Worm (Caenorhabditis elegans) whole organism, L3 larva: Measurements from ENCODE around the gene T13F2.4.

Experiments used
- R02D3.7 ChIP-seq: fragments of 150-350 bp; optimal IDR thresholded peaks from 2 replicates; lab custom pipeline; 2014; ENCODE audit warnings: missing biosample characterization, missing genetic modification characterization
- ama-1 ChIP-seq: fragments of 150-350 bp; optimal IDR thresholded peaks from 2 replicates; lab custom pipeline; 2018
- ceh-16 ChIP-seq: sonication (generic microtip); optimal IDR thresholded peaks from 2 replicates; lab custom pipeline; 2017; ENCODE audit warnings: missing biosample characterization, missing genetic modification characterization
- ceh-28 ChIP-seq: fragments of 150-350 bp; optimal IDR thresholded peaks from 2 replicates; lab custom pipeline; 2014; ENCODE audit warnings: missing biosample characterization, missing genetic modification reagents, missing genetic modification characterization
- ceh-82 ChIP-seq: fragments of 150-350 bp; optimal IDR thresholded peaks from 2 replicates; lab custom pipeline; 2014; ENCODE audit warnings: missing biosample characterization, missing genetic modification characterization
- ceh-9 ChIP-seq: sonication (generic microtip); optimal IDR thresholded peaks from 2 replicates; lab custom pipeline; 2018; ENCODE audit warnings: missing biosample characterization, missing genetic modification characterization
- daf-12 ChIP-seq: fragments of 150-350 bp; optimal IDR thresholded peaks from 2 replicates; lab custom pipeline; 2014; ENCODE audit warnings: missing biosample characterization, missing genetic modification reagents, missing genetic modification characterization
- egl-27 ChIP-seq: sonication (generic microtip); optimal IDR thresholded peaks from 4 replicates; lab custom pipeline; 2017; ENCODE audit warnings: missing biosample characterization, missing genetic modification reagents, missing genetic modification characterization
- egl-5 ChIP-seq: fragments of 150-350 bp; optimal IDR thresholded peaks from 2 replicates; lab custom pipeline; 2017; ENCODE audit warnings: missing biosample characterization, missing genetic modification reagents, missing genetic modification characterization, inconsistent platforms
- elt-1 ChIP-seq: fragments of 150-350 bp; optimal IDR thresholded peaks from 2 replicates; lab custom pipeline; 2014; ENCODE audit warnings: missing biosample characterization, missing genetic modification characterization
- elt-2 ChIP-seq: sonication (generic microtip); optimal IDR thresholded peaks from 2 replicates; lab custom pipeline; 2016; ENCODE audit warnings: missing genetic modification reagents, mild to moderate bottlenecking, missing genetic modification characterization, missing compliant biosample characterization
- elt-3 ChIP-seq, 3 experiments: fragments of 150-350 bp in 1 of 3; sonication (generic microtip) in 2 of 3; optimal IDR thresholded peaks; 2 replicates in 2 of 3; 4 replicates in 1 of 3; lab custom pipeline; 2014 to 2017; ENCODE audit warnings: missing biosample characterization in 3 of 3, missing genetic modification characterization in 3 of 3
- eor-1 ChIP-seq, 2 experiments: fragments of 150-350 bp; optimal IDR thresholded peaks; 2 replicates each; lab custom pipeline; 2014 to 2018; ENCODE audit warnings: missing biosample characterization in 2 of 2, missing genetic modification characterization in 2 of 2
- fkh-10 ChIP-seq: sonication (generic microtip); optimal IDR thresholded peaks from 2 replicates; lab custom pipeline; 2017; ENCODE audit warnings: missing biosample characterization, missing genetic modification reagents, missing genetic modification characterization
- fkh-2 ChIP-seq: fragments of 150-350 bp; optimal IDR thresholded peaks from 2 replicates; lab custom pipeline; 2014; ENCODE audit warnings: missing biosample characterization, missing genetic modification reagents, missing genetic modification characterization
- fos-1 ChIP-seq: fragments of 150-350 bp; optimal IDR thresholded peaks from 2 replicates; lab custom pipeline; 2014; ENCODE audit warnings: missing biosample characterization, missing genetic modification characterization
- jun-1 ChIP-seq: fragments of 150-350 bp; optimal IDR thresholded peaks from 2 replicates; lab custom pipeline; 2014; ENCODE audit warnings: missing biosample characterization, missing genetic modification reagents, missing genetic modification characterization
- lin-15B ChIP-seq: fragments of 150-350 bp; optimal IDR thresholded peaks from 2 replicates; lab custom pipeline; 2014; ENCODE audit warnings: missing biosample characterization, missing genetic modification characterization
- lin-39 ChIP-seq: fragments of 150-350 bp; optimal IDR thresholded peaks from 2 replicates; lab custom pipeline; 2018; ENCODE audit warnings: missing biosample characterization, missing genetic modification reagents, missing genetic modification characterization
- lsy-12 ChIP-seq: sonication (generic microtip); optimal IDR thresholded peaks from 2 replicates; lab custom pipeline; 2016; ENCODE audit warnings: mild to moderate bottlenecking, missing genetic modification characterization, missing compliant biosample characterization
- mml-1 ChIP-seq: fragments of 150-350 bp; sonication (generic microtip); optimal IDR thresholded peaks from 3 replicates; lab custom pipeline; 2014; ENCODE audit warnings: missing biosample characterization, missing genetic modification characterization
- nfya-1 ChIP-seq: sonication (generic microtip); optimal IDR thresholded peaks from 2 replicates; lab custom pipeline; 2017; ENCODE audit warnings: missing genetic modification characterization, mild to moderate bottlenecking, missing compliant biosample characterization, antibody characterized with exemption, moderate library complexity; ENCODE audit not compliant: insufficient read depth
- nhr-12 ChIP-seq: fragments of 150-350 bp; optimal IDR thresholded peaks from 2 replicates; lab custom pipeline; 2014; ENCODE audit warnings: missing biosample characterization, missing genetic modification characterization
- nhr-23 ChIP-seq: fragments of 150-350 bp; optimal IDR thresholded peaks from 2 replicates; lab custom pipeline; 2014; ENCODE audit warnings: missing biosample characterization, missing genetic modification reagents, missing genetic modification characterization
- nhr-237 ChIP-seq: fragments of 150-350 bp; optimal IDR thresholded peaks from 2 replicates; lab custom pipeline; 2014; ENCODE audit warnings: missing biosample characterization, missing genetic modification characterization
- nhr-25 ChIP-seq: sonication (generic microtip); optimal IDR thresholded peaks from 2 replicates; lab custom pipeline; 2017; ENCODE audit warnings: missing biosample characterization, missing genetic modification characterization
- nhr-28 ChIP-seq: fragments of 150-350 bp; optimal IDR thresholded peaks from 2 replicates; lab custom pipeline; 2014; ENCODE audit warnings: missing biosample characterization, missing genetic modification characterization
- nhr-43 ChIP-seq: sonication (generic microtip); optimal IDR thresholded peaks from 2 replicates; lab custom pipeline; 2016; ENCODE audit warnings: mild to moderate bottlenecking, missing genetic modification characterization, missing compliant biosample characterization; ENCODE audit not compliant: poor library complexity, severe bottlenecking
- nhr-77 ChIP-seq: fragments of 150-350 bp; optimal IDR thresholded peaks from 2 replicates; lab custom pipeline; 2014; ENCODE audit warnings: missing biosample characterization, missing genetic modification characterization
- pha-4 ChIP-seq: fragments of 150-350 bp; optimal IDR thresholded peaks from 2 replicates; lab custom pipeline; 2014; ENCODE audit warnings: missing biosample characterization, missing genetic modification reagents, missing genetic modification characterization
- pqm-1 ChIP-seq: fragments of 150-350 bp; optimal IDR thresholded peaks from 2 replicates; lab custom pipeline; 2017; ENCODE audit warnings: missing biosample characterization, missing genetic modification characterization, inconsistent platforms
- skn-1 ChIP-seq: fragments of 150-350 bp; optimal IDR thresholded peaks from 2 replicates; lab custom pipeline; 2014; ENCODE audit warnings: missing biosample characterization, missing genetic modification characterization
- snpc-4 ChIP-seq: fragments of 150-350 bp; optimal IDR thresholded peaks from 2 replicates; lab custom pipeline; 2014; ENCODE audit warnings: missing biosample characterization, missing genetic modification characterization
- tbx-2 ChIP-seq: sonication (generic microtip); optimal IDR thresholded peaks from 2 replicates; lab custom pipeline; 2016; ENCODE audit warnings: mild to moderate bottlenecking, missing genetic modification characterization, missing compliant biosample characterization
- unc-62 ChIP-seq: fragments of 150-350 bp; sonication (generic microtip); optimal IDR thresholded peaks from 4 replicates; lab custom pipeline; 2014; ENCODE audit warnings: missing biosample characterization, missing genetic modification reagents, missing genetic modification characterization
- zag-1 ChIP-seq: fragments of 150-350 bp; optimal IDR thresholded peaks from 2 replicates; lab custom pipeline; 2014; ENCODE audit warnings: missing biosample characterization, missing genetic modification characterization
- ztf-11 ChIP-seq: fragments of 150-350 bp; optimal IDR thresholded peaks from 2 replicates; lab custom pipeline; 2014; ENCODE audit warnings: missing biosample characterization, missing genetic modification characterization
- ztf-4 ChIP-seq: fragments of 150-350 bp; optimal IDR thresholded peaks from 2 replicates; lab custom pipeline; 2014; ENCODE audit warnings: missing biosample characterization, missing genetic modification characterization

The T13F2.4 gene

ce11 chrIV:9746762-9747161, 42.8 kb upstream of the T13F2.4 start, which contains the start of gene C28D4.5:
TSS of gene C28D4.5 (minus strand) at chrIV:9746862.
- TF ChIP-seq pqm-1 (tag; lab: Kevin White, UChicago) (no peak), ceh-82 (tag; lab: Kevin White, UChicago) (no peak), elt-2 (tag; lab: Kevin White, UChicago) (no peak), nhr-77 (tag; lab: Kevin White, UChicago) (no peak), ama-1 (lab: Kevin White, UChicago) (no peak)

ce11 chrIV:9748342-9748741, 41.3 kb upstream of the T13F2.4 start, which contains the start of gene C28D4.8:
TSS of gene C28D4.8 (minus strand) at chrIV:9748442.
- TF ChIP-seq zag-1 (tag; lab: Kevin White, UChicago): no peak
- no peak for TF ChIP-seq lsy-12 (tag; lab: Kevin White, UChicago)
- TF ChIP-seq ceh-82 (tag; lab: Kevin White, UChicago): no peak
- no peak for TF ChIP-seq skn-1 (tag; lab: Kevin White, UChicago)
- no peak for TF ChIP-seq mml-1 (tag; lab: Kevin White, UChicago)
- TF ChIP-seq elt-3 (tag; optimal IDR thresholded peaks at IDR 0.05; lab: Kevin White, UChicago): no peak
- TF ChIP-seq eor-1 (tag; optimal IDR thresholded peaks at IDR 0.05; lab: Kevin White, UChicago): no peak
- no peak for TF ChIP-seq nhr-12 (tag; lab: Kevin White, UChicago)
- no peak for TF ChIP-seq egl-27
- TF ChIP-seq daf-12: no peak
- TF ChIP-seq elt-2 (tag; lab: Kevin White, UChicago): no peak
- TF ChIP-seq ztf-11 (tag; lab: Kevin White, UChicago): no peak
- TF ChIP-seq ceh-28 (tag; lab: Kevin White, UChicago): no peak
- no peak for TF ChIP-seq fkh-10 (GFP tag; lab: Kevin White, UChicago)
- no peak for TF ChIP-seq ceh-16 (tag; lab: Kevin White, UChicago)
- TF ChIP-seq fos-1 (tag; lab: Kevin White, UChicago): no peak
- TF ChIP-seq tbx-2: no peak
- no peak for TF ChIP-seq egl-5

- TF ChIP-seq elt-3 (tag; optimal IDR thresholded peaks at IDR 0.05; lab: Kevin White, UChicago): peak in 1 of 3 experiments; percentile 84
- no peak for TF ChIP-seq ceh-82 (tag; lab: Kevin White, UChicago)
- no peak for TF ChIP-seq R02D3.7
- TF ChIP-seq lin-39 (tag; lab: Kevin White, UChicago): no peak
Observed at ce11 chrIV:9755713-9756112, 33.9 kb upstream of the T13F2.4 start.

- TF ChIP-seq nhr-43 (tag; lab: Kevin White, UChicago): peak; percentile 43
- no peak for TF ChIP-seq fkh-10 (GFP tag; lab: Kevin White, UChicago)
- TF ChIP-seq elt-2 (tag; lab: Kevin White, UChicago): peak; percentile 65
- peak; percentile 82 for TF ChIP-seq nhr-23 (tag; lab: Kevin White, UChicago)
- TF ChIP-seq lsy-12 (tag; lab: Kevin White, UChicago): no peak
- peak; percentile 49 for TF ChIP-seq nhr-25
- peak; percentile 0 for TF ChIP-seq lin-15B
- TF ChIP-seq nhr-28 (tag; lab: Kevin White, UChicago): no peak
- TF ChIP-seq pha-4 (tag; lab: Kevin White, UChicago): peak; percentile 71
- TF ChIP-seq fos-1 (tag; lab: Kevin White, UChicago): no peak
- TF ChIP-seq snpc-4 (tag; lab: Kevin White, UChicago): no peak
- TF ChIP-seq pqm-1 (tag; lab: Kevin White, UChicago): peak; percentile 25
- peak; percentile 44 for TF ChIP-seq jun-1 (tag; lab: Kevin White, UChicago)
- TF ChIP-seq ceh-16 (tag; lab: Kevin White, UChicago): no peak
- peak; percentile 31 for TF ChIP-seq ceh-28 (tag; lab: Kevin White, UChicago)
- peak; percentile 2 for TF ChIP-seq nfya-1 (tag; lab: Kevin White, UChicago)
- no peak for TF ChIP-seq ztf-4
Observed at ce11 chrIV:9756647-9757424, 32.8 kb upstream of the T13F2.4 start.

ce11 chrIV:9757425-9757740, 32.2 kb upstream of the T13F2.4 start, which contains the start of gene nhr-97:
TSS of gene nhr-97 (plus strand) at chrIV:9757641.
- no peak for TF ChIP-seq nhr-77 (tag; lab: Kevin White, UChicago)
- no peak for TF ChIP-seq ceh-9
- TF ChIP-seq fkh-2 (tag; lab: Kevin White, UChicago): no peak
- TF ChIP-seq daf-12: no peak
- no peak for TF ChIP-seq jun-1 (tag; lab: Kevin White, UChicago)
- TF ChIP-seq unc-62 (GFP tag; lab: Kevin White, UChicago): no peak
- TF ChIP-seq nhr-28 (tag; lab: Kevin White, UChicago): no peak
- TF ChIP-seq lsy-12 (tag; lab: Kevin White, UChicago): no peak
- TF ChIP-seq fos-1 (tag; lab: Kevin White, UChicago): no peak
- TF ChIP-seq tbx-2: no peak
- no peak for TF ChIP-seq nhr-43 (tag; lab: Kevin White, UChicago)
- no peak for TF ChIP-seq nhr-237 (tag; lab: Kevin White, UChicago)
- no peak for TF ChIP-seq pqm-1 (tag; lab: Kevin White, UChicago)
- TF ChIP-seq snpc-4 (tag; lab: Kevin White, UChicago): no peak
- no peak for TF ChIP-seq elt-1
- TF ChIP-seq ceh-82 (tag; lab: Kevin White, UChicago): no peak
- no peak for TF ChIP-seq pha-4 (tag; lab: Kevin White, UChicago)
